Fruit fly (Drosophila melanogaster): ENCODE results near the gene RpLP1.
"Not testable (repeated sequence)": the region's sequence is repeated elsewhere in the genome, so short reads cannot be mapped to it uniquely, and the experiment has no call there.

Gene RpLP1

DNA sequence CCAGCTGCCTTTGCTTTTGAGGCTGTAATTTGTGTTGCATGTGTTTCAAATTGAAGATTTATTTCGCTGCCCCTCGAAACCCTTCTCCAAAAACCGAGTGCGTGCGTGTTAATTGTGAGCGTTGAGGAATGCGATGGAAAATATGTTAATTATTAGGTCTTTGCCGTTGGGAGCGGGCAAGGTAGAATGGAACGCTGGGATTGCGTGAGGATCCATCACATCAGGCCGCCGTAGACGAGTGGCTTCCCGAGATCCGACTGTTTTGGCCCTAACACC, 21.6 kb downstream of the RpLP1 start:
- no peak for TF ChIP-seq noc (tag; optimal IDR thresholded peaks at IDR 0.05)

dm6 chr2L:441927-442691, 22.4 kb downstream of the RpLP1 start:
- TF ChIP-seq noc (tag; optimal IDR thresholded peaks at IDR 0.05) = no peak

dm6 chr2L:447124-447523, 27.4 kb downstream of the RpLP1 start:
- no peak for TF ChIP-seq noc (tag; optimal IDR thresholded peaks at IDR 0.05)

DNA sequence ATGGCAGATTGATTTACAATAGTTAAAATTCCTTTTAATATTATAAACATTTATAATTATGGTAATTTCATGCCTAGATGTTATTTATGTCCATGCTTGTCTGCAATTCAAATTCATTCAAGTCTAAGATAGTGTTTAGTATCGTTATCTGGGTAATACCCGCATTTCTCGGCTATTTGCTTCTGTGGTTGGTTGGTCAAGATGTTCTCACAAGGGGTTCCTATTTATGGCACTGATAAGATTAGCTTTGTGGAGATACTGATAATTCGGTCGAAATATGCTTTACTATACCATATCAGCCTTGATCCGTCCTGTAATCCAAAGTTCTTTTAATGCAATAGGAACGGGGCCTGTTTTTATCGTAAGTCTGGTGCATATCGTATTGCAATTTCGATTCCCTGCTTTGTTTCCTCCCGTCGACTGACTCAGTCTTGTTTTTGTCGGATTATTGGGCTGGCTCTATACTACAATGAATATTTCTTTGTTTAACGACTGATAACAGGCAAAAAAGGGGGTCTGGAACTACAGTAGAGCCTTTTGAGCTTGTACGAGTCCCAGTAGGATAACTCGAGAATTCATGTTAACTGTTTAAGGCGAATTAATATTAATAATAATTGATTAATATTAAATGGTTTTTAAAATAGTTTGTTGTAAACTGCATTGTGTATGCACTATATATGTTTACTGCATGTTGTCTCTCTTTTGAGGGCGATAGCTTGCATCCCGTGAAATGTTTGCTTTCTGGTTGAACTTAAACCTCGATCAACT, 32.1 kb downstream of the RpLP1 start:
- no peak for TF ChIP-seq noc (tag; optimal IDR thresholded peaks at IDR 0.05)

dm6 chr2L:452872-453271, 33.1 kb downstream of the RpLP1 start, which contains the start of the genes crq and shv:
crq (minus strand) TSS chr2L:453024.
shv (plus strand) TSS chr2L:453108.
- TF ChIP-seq noc (tag; optimal IDR thresholded peaks at IDR 0.05) = no peak

dm6 chr2L:455274-455673, 35.5 kb downstream of the RpLP1 start, which contains the start of gene CG4133:
CG4133 (plus strand) TSS chr2L:455531.
- TF ChIP-seq noc (tag; optimal IDR thresholded peaks at IDR 0.05) = not testable (repeated sequence)

DNA sequence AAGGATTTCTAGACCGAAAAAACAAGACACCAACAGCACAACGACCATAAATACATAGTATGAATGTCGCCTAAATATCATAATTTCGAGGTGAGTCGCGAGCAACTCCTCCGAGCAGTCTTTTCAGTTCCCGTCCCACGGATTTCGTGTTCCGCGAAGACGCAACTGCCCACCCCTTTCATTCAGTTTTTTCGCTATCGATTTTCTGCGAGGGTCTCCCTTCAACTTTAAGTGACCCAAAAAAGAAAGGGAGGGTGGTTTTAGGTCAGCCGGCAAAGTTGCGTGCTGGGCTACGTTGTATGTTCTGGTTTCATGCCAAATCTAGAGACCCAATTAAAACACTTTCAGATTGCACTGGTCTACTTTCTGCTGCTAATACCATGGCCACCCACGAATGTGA, 36.0 kb downstream of the RpLP1 start:
- no peak for TF ChIP-seq noc (tag; optimal IDR thresholded peaks at IDR 0.05)

DNA sequence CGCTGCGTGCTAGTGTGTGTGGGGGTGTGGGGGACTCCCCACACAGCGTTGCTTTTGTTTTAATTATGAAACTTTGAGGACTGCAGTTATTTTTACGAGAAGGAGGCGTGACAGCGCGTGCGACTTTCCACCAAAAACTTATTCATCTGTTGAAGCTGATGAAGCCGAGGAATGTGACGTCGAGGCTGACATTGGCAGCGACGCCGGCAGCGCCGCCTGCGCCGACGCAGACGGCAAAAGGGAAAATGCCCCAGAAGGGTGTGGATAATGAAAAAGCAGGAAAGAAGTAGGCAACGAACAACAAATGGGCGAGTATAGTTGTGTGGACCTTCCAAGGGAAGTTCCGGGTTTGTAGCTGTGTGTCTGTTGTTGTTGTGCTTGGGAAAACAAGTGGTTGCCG, 47.9 kb downstream of the RpLP1 start:
- no peak for TF ChIP-seq noc (tag; optimal IDR thresholded peaks at IDR 0.05)

DNA sequence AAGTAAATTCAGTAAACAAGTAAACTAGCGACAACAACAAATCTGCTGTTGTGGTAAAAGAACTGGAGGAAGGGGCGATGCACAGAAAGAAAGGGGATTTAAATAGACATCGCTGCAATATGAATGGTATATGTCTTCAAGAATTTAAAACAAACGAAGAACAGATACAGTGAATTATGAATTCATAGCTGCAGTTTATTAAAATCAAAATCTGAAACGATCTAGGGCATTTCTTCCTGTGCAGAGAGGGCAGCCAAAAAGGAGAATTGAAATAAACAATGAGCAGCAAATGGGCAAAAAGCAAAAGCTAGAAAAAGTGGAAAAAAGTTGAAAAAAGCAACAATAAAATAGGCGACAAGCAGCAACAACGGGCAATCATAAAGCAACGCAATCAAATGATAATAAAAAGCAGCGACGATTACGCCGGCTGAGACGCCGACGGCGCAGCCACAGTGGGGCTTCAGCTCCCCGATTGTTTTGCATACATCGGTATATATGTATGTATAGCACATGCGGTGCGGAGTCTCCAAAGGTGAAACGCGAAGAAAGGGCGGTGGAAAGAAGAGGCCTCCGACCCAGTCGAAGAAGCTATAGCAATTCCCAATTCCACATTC, 49.1 kb downstream of the RpLP1 start:
- TF ChIP-seq noc (tag; optimal IDR thresholded peaks at IDR 0.05) = peak; percentile 82

DNA sequence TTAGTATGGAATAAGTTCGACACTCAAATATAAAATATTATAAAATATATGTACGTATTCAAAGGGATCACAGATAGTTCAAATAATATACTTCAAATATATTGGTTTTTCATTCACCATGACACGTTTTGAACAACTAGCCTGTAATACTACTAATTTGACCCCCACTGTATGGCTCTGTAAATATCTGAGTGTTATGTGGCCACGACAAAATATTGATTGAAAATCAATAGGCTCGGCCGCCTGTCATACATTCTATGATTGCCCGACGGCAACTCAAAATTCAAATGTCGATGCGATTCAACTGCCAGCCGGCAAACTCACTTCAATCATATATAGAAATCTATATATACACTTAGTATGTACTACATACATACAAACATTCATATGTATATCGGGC, 50.2 kb downstream of the RpLP1 start:
- TF ChIP-seq noc (tag; optimal IDR thresholded peaks at IDR 0.05) = no peak

All from whole organism, larva.